Worm (Caenorhabditis elegans) whole organism, L2 larva: ENCODE measurements around the gene gut-2.

ENCODE experiments used
- blmp-1 ChIP-seq: sonication (generic microtip); optimal IDR thresholded peaks from 2 replicates; lab custom pipeline; 2017; ENCODE audit warnings: missing genetic modification characterization, mild to moderate bottlenecking, missing compliant biosample characterization, antibody characterized with exemption, moderate library complexity; ENCODE audit not compliant: insufficient read depth
- elt-3 ChIP-seq: sonication (generic microtip); optimal IDR thresholded peaks from 2 replicates; lab custom pipeline; 2017; ENCODE audit warnings: missing biosample characterization, missing genetic modification characterization
- nhr-25 ChIP-seq: fragments of 150-350 bp; sonication (generic microtip); optimal IDR thresholded peaks from 3 replicates; lab custom pipeline; 2014; ENCODE audit warnings: missing biosample characterization, missing genetic modification characterization
- unc-55 ChIP-seq: fragments of 150-350 bp; sonication (generic microtip); optimal IDR thresholded peaks from 3 replicates; lab custom pipeline; 2014; ENCODE audit warnings: missing biosample characterization, missing genetic modification reagents, missing genetic modification characterization
- zag-1 ChIP-seq: fragments of 150-350 bp; optimal IDR thresholded peaks from 2 replicates; lab custom pipeline; 2014; ENCODE audit warnings: missing biosample characterization, missing genetic modification characterization

DNA sequence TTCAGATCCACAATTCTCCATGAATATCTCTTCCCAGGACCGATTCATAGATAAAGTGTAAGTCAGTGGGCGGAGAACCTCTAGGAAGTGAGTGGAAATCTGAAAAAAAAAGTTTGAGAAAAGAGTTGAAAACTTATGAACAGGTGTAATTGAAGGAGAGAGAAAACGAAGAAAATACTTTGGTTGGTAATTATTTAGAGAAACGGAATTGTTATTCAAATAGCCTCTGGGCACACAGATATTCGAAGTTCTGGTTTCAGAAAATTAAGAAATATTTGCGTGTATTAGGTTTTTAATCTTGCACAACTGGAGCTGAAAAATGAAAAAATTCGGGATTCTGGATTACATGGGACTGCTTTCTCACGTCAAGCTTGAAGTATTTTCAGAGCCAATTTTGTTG is 17.7 kb upstream of the gut-2 start, which contains the start of gene T10G3.2:
- TF ChIP-seq nhr-25 (no peak), elt-3 (tag; lab: Kevin White, UChicago) (no peak), unc-55 (GFP tag; lab: Kevin White, UChicago) (no peak), zag-1 (tag; lab: Kevin White, UChicago) (no peak), blmp-1 (tag; lab: Kevin White, UChicago) (no peak)
